Worm (Caenorhabditis elegans): ENCODE data around the gene ceh-34.

The ceh-34 gene

ce11 chrV:5273770-5274169, 45.6 kb downstream of the ceh-34 start, which contains the start of gene natc-2:
Gene natc-2 (plus strand): TSS chrV:5274070.
- TF ChIP-seq attf-3 (GFP tag; conservative IDR thresholded peaks at IDR 0.05) (no peak), lsl-1 (GFP tag; optimal IDR thresholded peaks at IDR 0.05) (peak; percentile 24)

- peak; percentile 24 for TF ChIP-seq nhr-80 (tag; optimal IDR thresholded peaks at IDR 0.05)
- peak; percentile 32 for TF ChIP-seq ZK185.1 (tag; optimal IDR thresholded peaks at IDR 0.05; ENCODE audit: poor library complexity, severe bottlenecking)
- no peak for TF ChIP-seq egl-44 (GFP tag; IDR thresholded peaks at IDR 0.05)
- no peak for TF ChIP-seq cebp-1 (GFP tag; IDR thresholded peaks at IDR 0.05)
- TF ChIP-seq cebp-1 (tag; optimal IDR thresholded peaks at IDR 0.05) = peak; percentile 2
- peak; percentile 31; the same call in 1 of the 2 replicates for TF ChIP-seq rcor-1 (GFP tag; IDR thresholded peaks at IDR 0.05)
- no peak for TF ChIP-seq gei-17 (GFP tag; optimal IDR thresholded peaks at IDR 0.05)
Measured at ce11 chrV:5273241-5273640, 46.1 kb downstream of the ceh-34 start.

ce11 chrV:5272619-5273074, 46.7 kb downstream of the ceh-34 start:
- TF ChIP-seq ztf-3 (GFP tag; optimal IDR thresholded peaks at IDR 0.05) (peak; percentile 34), pbrm-1 (GFP tag; IDR thresholded peaks at IDR 0.05) (peak; percentile 34; the same call in 1 of the 2 replicates), attf-3 (GFP tag; conservative IDR thresholded peaks at IDR 0.05) (no peak), unc-130 (GFP tag; optimal IDR thresholded peaks at IDR 0.05) (no peak), rpc-1 (optimal IDR thresholded peaks at IDR 0.05) (no peak), rpc-1 (tag; optimal IDR thresholded peaks at IDR 0.05) (no peak), ztf-22 (GFP tag; optimal IDR thresholded peaks at IDR 0.05) (peak; percentile 1)

ce11 chrV:5272034-5272433, 47.3 kb downstream of the ceh-34 start:
- no peak for TF ChIP-seq mcd-1 (GFP tag; IDR thresholded peaks at IDR 0.05)
- no peak for TF ChIP-seq lsy-27 (tag; optimal IDR thresholded peaks at IDR 0.05; ENCODE audit: borderline replicate concordance, insufficient read depth)
- TF ChIP-seq Y79H2A.3 (GFP tag; conservative IDR thresholded peaks at IDR 0.05) = no peak
- TF ChIP-seq snpc-3.4 (tag; optimal IDR thresholded peaks at IDR 0.05) = no peak
- no peak for TF ChIP-seq pha-4 (tag; optimal IDR thresholded peaks at IDR 0.05)
- TF ChIP-seq F57A8.1 (GFP tag; optimal IDR thresholded peaks at IDR 0.05) = no peak
- TF ChIP-seq ZK185.1 (tag; optimal IDR thresholded peaks at IDR 0.05; ENCODE audit: poor library complexity, severe bottlenecking) = no peak
- no peak for TF ChIP-seq ceh-100 (GFP tag; IDR thresholded peaks at IDR 0.05)
- no peak for TF ChIP-seq efl-1 (GFP tag; optimal IDR thresholded peaks at IDR 0.05)
- no peak for TF ChIP-seq attf-3 (GFP tag; conservative IDR thresholded peaks at IDR 0.05)
- no peak for TF ChIP-seq akir-1 (GFP tag; optimal IDR thresholded peaks at IDR 0.05)
- no peak for TF ChIP-seq F10E7.11 (tag; optimal IDR thresholded peaks at IDR 0.05)
- no peak for TF ChIP-seq hmg-20 (GFP tag; IDR thresholded peaks at IDR 0.05)
- no peak for TF ChIP-seq F33H1.4 (GFP tag; IDR thresholded peaks at IDR 0.05)
- no peak for TF ChIP-seq F22D6.2 (tag; optimal IDR thresholded peaks at IDR 0.05)
- no peak for TF ChIP-seq nhr-90 (tag; optimal IDR thresholded peaks at IDR 0.05)
- no peak for TF ChIP-seq egl-44 (GFP tag; IDR thresholded peaks at IDR 0.05)
- TF ChIP-seq ceh-58 (GFP tag; IDR thresholded peaks at IDR 0.05) = no peak
- no peak for TF ChIP-seq F55B11.4 (tag; optimal IDR thresholded peaks at IDR 0.05; ENCODE audit: borderline replicate concordance, insufficient read depth)
- no peak for TF ChIP-seq F37B4.10 (GFP tag; IDR thresholded peaks at IDR 0.05)

- no peak for TF ChIP-seq madf-6 (GFP tag; IDR thresholded peaks at IDR 0.05)
- TF ChIP-seq F49E8.2 (tag; optimal IDR thresholded peaks at IDR 0.05; ENCODE audit: insufficient read depth) = no peak
- TF ChIP-seq dox-1 (GFP tag; IDR thresholded peaks at IDR 0.05) = peak; percentile 74
- TF ChIP-seq ztf-28 (GFP tag; IDR thresholded peaks at IDR 0.05) = no peak
- TF ChIP-seq ceh-40 (GFP tag; IDR thresholded peaks at IDR 0.05) = no peak
- TF ChIP-seq dpl-1 (GFP tag; optimal IDR thresholded peaks at IDR 0.05) = no peak
- TF ChIP-seq rpc-1 (optimal IDR thresholded peaks at IDR 0.05) = no peak
- TF ChIP-seq rpc-1 (tag; optimal IDR thresholded peaks at IDR 0.05) = no peak
- no peak for TF ChIP-seq ztf-26 (tag; optimal IDR thresholded peaks at IDR 0.05)
- TF ChIP-seq F33H1.4 (GFP tag; IDR thresholded peaks at IDR 0.05) = no peak
- TF ChIP-seq Y67H2A.10 (GFP tag; conservative IDR thresholded peaks at IDR 0.05) = no peak
- TF ChIP-seq F22D6.2 (tag; optimal IDR thresholded peaks at IDR 0.05) = peak; percentile 79
- no peak for TF ChIP-seq ztf-3 (GFP tag; optimal IDR thresholded peaks at IDR 0.05)
- no peak for TF ChIP-seq mxl-1 (tag; optimal IDR thresholded peaks at IDR 0.05)
- TF ChIP-seq snpc-1.3 (tag; optimal IDR thresholded peaks at IDR 0.05; ENCODE audit: insufficient read depth) = no peak
- TF ChIP-seq tbp1 (GFP tag; optimal IDR thresholded peaks at IDR 0.05) = peak; percentile 39
Measured at ce11 chrV:5271487-5271886, 47.9 kb downstream of the ceh-34 start.
